Fruit fly (Drosophila melanogaster) whole organism, pupa: ENCODE data around the gene CG15773.

Experiments used
- CG10348 ChIP-seq: fragments of 200-800 bp; sonication (Bioruptor generic); IDR thresholded peaks from 2 replicates; pipeline ENCODE4 v1.3.6; 2022; ENCODE audit warnings: missing biosample characterization, missing genetic modification characterization
- CG12605 ChIP-seq: fragments of 200-800 bp; sonication (Bioruptor generic); IDR thresholded peaks from 2 replicates; pipeline ENCODE4 v1.3.6; 2022; ENCODE audit warnings: missing biosample characterization, missing genetic modification characterization
- CG13204 ChIP-seq: fragments of 200-800 bp; sonication (Bioruptor generic); optimal IDR thresholded peaks from 2 replicates; lab custom pipeline; 2018; ENCODE audit warnings: missing biosample characterization, mild to moderate bottlenecking, missing genetic modification characterization, moderate library complexity
- CG14655 ChIP-seq: fragments of 200-800 bp; sonication (Bioruptor generic); optimal IDR thresholded peaks from 3 replicates; lab custom pipeline; 2017; ENCODE audit warnings: mild to moderate bottlenecking, missing biosample characterization, missing genetic modification reagents, missing genetic modification characterization
- CG15710 ChIP-seq: fragments of 200-800 bp; sonication (Bioruptor generic); optimal IDR thresholded peaks from 2 replicates; lab custom pipeline; 2018; ENCODE audit warnings: missing biosample characterization, mild to moderate bottlenecking, missing genetic modification characterization, moderate library complexity
- CG17806 ChIP-seq: fragments of 200-800 bp; sonication (Bioruptor generic); optimal IDR thresholded peaks from 2 replicates; lab custom pipeline; 2018; ENCODE audit warnings: missing biosample characterization, mild to moderate bottlenecking, missing genetic modification characterization, moderate library complexity
- CG32121 ChIP-seq: fragments of 200-800 bp; sonication (Bioruptor generic); IDR thresholded peaks from 2 replicates; pipeline ENCODE4 v1.3.6; 2022; ENCODE audit warnings: missing biosample characterization, missing genetic modification characterization
- CG34367 ChIP-seq: fragments of 200-800 bp; sonication (Bioruptor generic); optimal IDR thresholded peaks from 2 replicates; lab custom pipeline; 2018; ENCODE audit warnings: missing biosample characterization, mild to moderate bottlenecking, missing genetic modification characterization
- CG4496 ChIP-seq: fragments of 200-800 bp; sonication (Bioruptor generic); IDR thresholded peaks from 3 replicates; pipeline ENCODE4 v1.3.6; 2022; ENCODE audit warnings: missing biosample characterization, missing genetic modification characterization
- CG8159 ChIP-seq: fragments of 200-800 bp; sonication (Bioruptor generic); optimal IDR thresholded peaks from 3 replicates; lab custom pipeline; 2018; ENCODE audit warnings: missing biosample characterization, mild to moderate bottlenecking, missing genetic modification characterization, moderate library complexity
- CG8301 ChIP-seq: fragments of 200-800 bp; sonication (Bioruptor generic); optimal IDR thresholded peaks from 2 replicates; lab custom pipeline; 2018; ENCODE audit warnings: missing biosample characterization, mild to moderate bottlenecking, missing genetic modification characterization
- CG9948 ChIP-seq: fragments of 200-800 bp; sonication (Bioruptor generic); optimal IDR thresholded peaks from 2 replicates; lab custom pipeline; 2018; ENCODE audit warnings: missing biosample characterization, mild to moderate bottlenecking, missing genetic modification characterization, moderate library complexity
- D1 ChIP-seq: fragments of 200-800 bp; sonication (Bioruptor generic); optimal IDR thresholded peaks from 2 replicates; lab custom pipeline; 2018; ENCODE audit warnings: missing biosample characterization, mild to moderate bottlenecking, missing genetic modification characterization, moderate library complexity
- EcR ChIP-seq: fragments of 200-800 bp; sonication (Bioruptor generic); optimal IDR thresholded peaks from 3 replicates; lab custom pipeline; 2019; ENCODE audit warnings: missing biosample characterization, missing genetic modification characterization, mild to moderate bottlenecking, moderate library complexity, missing genetic modification reagents
- Ets98B ChIP-seq: fragments of 200-800 bp; sonication (Bioruptor generic); IDR thresholded peaks from 2 replicates; pipeline ENCODE4 v1.3.6; 2022; ENCODE audit warnings: missing biosample characterization, missing genetic modification characterization
- Pif1A ChIP-seq: fragments of 200-800 bp; sonication (Bioruptor generic); optimal IDR thresholded peaks from 3 replicates; lab custom pipeline; 2016; ENCODE audit warnings: missing biosample characterization, missing genetic modification characterization
- Pif1B ChIP-seq: fragments of 200-800 bp; sonication (Bioruptor generic); optimal IDR thresholded peaks from 3 replicates; lab custom pipeline; 2016; ENCODE audit warnings: missing biosample characterization, missing genetic modification characterization
- Snoo ChIP-seq: fragments of 200-800 bp; sonication (Bioruptor generic); optimal IDR thresholded peaks from 3 replicates; lab custom pipeline; 2017; ENCODE audit warnings: missing biosample characterization, mild to moderate bottlenecking, missing genetic modification characterization, inconsistent platforms
- fd96Ca ChIP-seq: fragments of 200-800 bp; sonication (Bioruptor generic); IDR thresholded peaks from 3 replicates; pipeline ENCODE4 v1.3.6; 2022; ENCODE audit warnings: missing biosample characterization, missing genetic modification characterization
- gl ChIP-seq: fragments of 200-800 bp; sonication (Bioruptor generic); optimal IDR thresholded peaks from 2 replicates; lab custom pipeline; 2018; ENCODE audit warnings: missing biosample characterization, mild to moderate bottlenecking, missing genetic modification characterization
- rn ChIP-seq: fragments of 200-800 bp; sonication (Bioruptor generic); IDR thresholded peaks from 2 replicates; pipeline ENCODE4 v1.3.6; 2022; ENCODE audit warnings: missing biosample characterization, missing genetic modification characterization

CG15773 gene

dm6 chrX:5732440-5732839 lies at the start of gene CG15773:
Gene CG15773, plus strand, starts transcription at chrX:5732740.
- TF ChIP-seq Pif1B (GFP tag; lab: Kevin White, UChicago): no peak
- no peak for TF ChIP-seq CG15710 (tag; lab: Kevin White, UChicago)
- no peak for TF ChIP-seq CG17806 (tag; lab: Kevin White, UChicago)
- no peak for TF ChIP-seq CG12605
- TF ChIP-seq CG34367 (tag; lab: Kevin White, UChicago): no peak
- TF ChIP-seq fd96Ca (GFP tag; lab: Robert Waterston, UW): no peak
- TF ChIP-seq Snoo (tag; lab: Kevin White, UChicago): no peak
- no peak for TF ChIP-seq D1 (tag; lab: Kevin White, UChicago)
- no peak for TF ChIP-seq CG4496 (GFP tag; lab: Robert Waterston, UW)
- TF ChIP-seq CG8159 (tag; lab: Kevin White, UChicago): no peak
- TF ChIP-seq rn (GFP tag; lab: Robert Waterston, UW): no peak
- no peak for TF ChIP-seq EcR
- no peak for TF ChIP-seq gl (tag; lab: Kevin White, UChicago)
- TF ChIP-seq CG8301 (tag; lab: Kevin White, UChicago): no peak
- TF ChIP-seq Pif1A (GFP tag; lab: Kevin White, UChicago): no peak
- TF ChIP-seq Ets98B (GFP tag; lab: Robert Waterston, UW): no peak
- no peak for TF ChIP-seq CG13204
- no peak for TF ChIP-seq CG14655 (GFP tag; lab: Kevin White, UChicago)

dm6 chrX:5682940-5683339 lies 49.6 kb upstream of the CG15773 start, which contains the start of gene CG42449:
Gene CG42449, plus strand, starts transcription at chrX:5683240.
- no peak for TF ChIP-seq EcR
- TF ChIP-seq Snoo (tag; lab: Kevin White, UChicago): no peak
- no peak for TF ChIP-seq D1 (tag; lab: Kevin White, UChicago)
- no peak for TF ChIP-seq CG8159 (tag; lab: Kevin White, UChicago)
- no peak for TF ChIP-seq Ets98B (GFP tag; lab: Robert Waterston, UW)
- TF ChIP-seq gl (tag; lab: Kevin White, UChicago): no peak
- TF ChIP-seq CG32121 (GFP tag; lab: Robert Waterston, UW): no peak
- TF ChIP-seq CG13204: no peak
- TF ChIP-seq CG8301 (tag; lab: Kevin White, UChicago): no peak
- TF ChIP-seq CG4496 (GFP tag; lab: Robert Waterston, UW): no peak
- no peak for TF ChIP-seq Pif1B (GFP tag; lab: Kevin White, UChicago)
- no peak for TF ChIP-seq CG10348 (GFP tag; lab: Robert Waterston, UW)
- TF ChIP-seq CG9948 (tag; lab: Kevin White, UChicago): no peak
- no peak for TF ChIP-seq Pif1A (GFP tag; lab: Kevin White, UChicago)
- TF ChIP-seq rn (GFP tag; lab: Robert Waterston, UW): no peak
- no peak for TF ChIP-seq CG12605
- TF ChIP-seq CG17806 (tag; lab: Kevin White, UChicago): no peak
- TF ChIP-seq CG15710 (tag; lab: Kevin White, UChicago): no peak
- TF ChIP-seq CG14655 (GFP tag; lab: Kevin White, UChicago): no peak

dm6 chrX:5689417-5690215 lies 42.9 kb upstream of the CG15773 start, which contains the start of the genes PGAP1 and cv:
Gene PGAP1, minus strand, starts transcription at chrX:5689473.
Gene cv, plus strand, starts transcription at chrX:5690002.
- TF ChIP-seq CG4496 (GFP tag; lab: Robert Waterston, UW) (peak; percentile 15; the same call in 1 of the 3 replicates), fd96Ca (GFP tag; lab: Robert Waterston, UW) (no peak), D1 (tag; lab: Kevin White, UChicago) (no peak), CG8159 (tag; lab: Kevin White, UChicago) (peak; percentile 14), Pif1B (GFP tag; lab: Kevin White, UChicago) (no peak), CG17806 (tag; lab: Kevin White, UChicago) (peak; percentile 12)

dm6 chrX:5690216-5690523 lies 42.4 kb upstream of the CG15773 start:
- TF ChIP-seq CG32121 (GFP tag; lab: Robert Waterston, UW) (no peak), rn (GFP tag; lab: Robert Waterston, UW) (no peak), CG8301 (tag; lab: Kevin White, UChicago) (no peak), gl (tag; lab: Kevin White, UChicago) (no peak), CG17806 (tag; lab: Kevin White, UChicago) (no peak), fd96Ca (GFP tag; lab: Robert Waterston, UW) (no peak), Snoo (tag; lab: Kevin White, UChicago) (no peak), CG14655 (GFP tag; lab: Kevin White, UChicago) (no peak), CG4496 (GFP tag; lab: Robert Waterston, UW) (no peak)

dm6 chrX:5690651-5691379 lies 41.7 kb upstream of the CG15773 start:
- no peak for TF ChIP-seq Snoo (tag; lab: Kevin White, UChicago)
- peak; percentile 40; the same call in 1 of the 3 replicates for TF ChIP-seq fd96Ca (GFP tag; lab: Robert Waterston, UW)
- peak; percentile 11; the same call in 1 of the 3 replicates for TF ChIP-seq CG4496 (GFP tag; lab: Robert Waterston, UW)
- no peak for TF ChIP-seq CG12605
- peak; percentile 10 for TF ChIP-seq CG8301 (tag; lab: Kevin White, UChicago)
- TF ChIP-seq, all 21 proteins: peak for 3
